Worm (Caenorhabditis elegans) whole organism, L3 larva: ENCODE measurements around the gene col-87.

Source experiments
- elt-2 ChIP-seq: sonication (generic microtip); optimal IDR thresholded peaks from 2 replicates; lab custom pipeline; 2016; ENCODE audit warnings: missing genetic modification reagents, mild to moderate bottlenecking, missing genetic modification characterization, missing compliant biosample characterization
- fkh-10 ChIP-seq: sonication (generic microtip); optimal IDR thresholded peaks from 2 replicates; lab custom pipeline; 2017; ENCODE audit warnings: missing biosample characterization, missing genetic modification reagents, missing genetic modification characterization
- nhr-237 ChIP-seq: fragments of 150-350 bp; optimal IDR thresholded peaks from 2 replicates; lab custom pipeline; 2014; ENCODE audit warnings: missing biosample characterization, missing genetic modification characterization
- unc-62 ChIP-seq: fragments of 150-350 bp; sonication (generic microtip); optimal IDR thresholded peaks from 4 replicates; lab custom pipeline; 2014; ENCODE audit warnings: missing biosample characterization, missing genetic modification reagents, missing genetic modification characterization
- zag-1 ChIP-seq: fragments of 150-350 bp; optimal IDR thresholded peaks from 2 replicates; lab custom pipeline; 2014; ENCODE audit warnings: missing biosample characterization, missing genetic modification characterization
- ztf-4 ChIP-seq: fragments of 150-350 bp; optimal IDR thresholded peaks from 2 replicates; lab custom pipeline; 2014; ENCODE audit warnings: missing biosample characterization, missing genetic modification characterization

- TF ChIP-seq fkh-10 (no peak), zag-1 (tag; lab: Kevin White, UChicago) (no peak), elt-2 (tag; lab: Kevin White, UChicago) (no peak), unc-62 (GFP tag; lab: Kevin White, UChicago) (no peak), ztf-4 (no peak), nhr-237 (tag; lab: Kevin White, UChicago) (no peak)
These were observed 3.3 kb downstream of the col-87 start for ce11 chrII:14091182-14091581.
